Fruit fly (Drosophila melanogaster) whole organism, prepupa: ENCODE data around the gene CG5126.

ENCODE experiments used
- CG10631 ChIP-seq: fragments of 200-800 bp; sonication (Bioruptor generic); optimal IDR thresholded peaks from 2 replicates; lab custom pipeline; 2016; ENCODE audit warnings: missing biosample characterization, missing genetic modification characterization
- CG11762 ChIP-seq: fragments of 200-800 bp; sonication (Bioruptor generic); optimal IDR thresholded peaks from 3 replicates; lab custom pipeline; 2016; ENCODE audit warnings: missing biosample characterization, missing genetic modification characterization; ENCODE audit not compliant: insufficient read depth
- CG11902 ChIP-seq: fragments of 200-800 bp; sonication (Bioruptor generic); optimal IDR thresholded peaks from 3 replicates; lab custom pipeline; 2016; ENCODE audit warnings: missing biosample characterization, missing genetic modification characterization
- CG1621 ChIP-seq: fragments of 200-800 bp; sonication (Bioruptor generic); optimal IDR thresholded peaks from 3 replicates; lab custom pipeline; 2018; ENCODE audit warnings: missing biosample characterization, mild to moderate bottlenecking, missing genetic modification characterization
- CG16779 ChIP-seq: fragments of 200-800 bp; sonication (Bioruptor generic); optimal IDR thresholded peaks from 3 replicates; lab custom pipeline; 2017; ENCODE audit warnings: missing biosample characterization, mild to moderate bottlenecking, missing genetic modification characterization
- CG3032 ChIP-seq: fragments of 200-800 bp; optimal IDR thresholded peaks from 2 replicates; lab custom pipeline; 2019; ENCODE audit warnings: missing biosample characterization, mild to moderate bottlenecking, missing genetic modification characterization, moderate library complexity
- CG32006 ChIP-seq: fragments of 200-800 bp; sonication (Bioruptor generic); optimal IDR thresholded peaks from 3 replicates; lab custom pipeline; 2017; ENCODE audit warnings: missing biosample characterization, mild to moderate bottlenecking, missing genetic modification characterization
- CG34406 ChIP-seq: fragments of 200-800 bp; sonication (Bioruptor generic); optimal IDR thresholded peaks from 3 replicates; lab custom pipeline; 2016; ENCODE audit warnings: missing biosample characterization, missing genetic modification characterization
- CG6276 ChIP-seq: fragments of 200-800 bp; sonication (Bioruptor generic); optimal IDR thresholded peaks from 2 replicates; lab custom pipeline; 2017; ENCODE audit warnings: missing biosample characterization, mild to moderate bottlenecking, missing genetic modification characterization
- CG6792 ChIP-seq: fragments of 200-800 bp; sonication (Bioruptor generic); optimal IDR thresholded peaks from 3 replicates; lab custom pipeline; 2016; ENCODE audit warnings: missing biosample characterization, missing genetic modification characterization
- CG8119 ChIP-seq: fragments of 200-800 bp; sonication (Bioruptor generic); IDR thresholded peaks from 3 replicates; pipeline ENCODE4 v1.3.6; 2022; ENCODE audit warnings: missing biosample characterization, missing genetic modification characterization
- CG8319 ChIP-seq: fragments of 200-800 bp; sonication (Bioruptor generic); optimal IDR thresholded peaks from 3 replicates; lab custom pipeline; 2016; ENCODE audit warnings: missing biosample characterization, missing genetic modification characterization
- CG8632 ChIP-seq: fragments of 200-800 bp; sonication (Bioruptor generic); optimal IDR thresholded peaks from 3 replicates; lab custom pipeline; 2016; ENCODE audit warnings: missing biosample characterization, missing genetic modification characterization
- Eip75B ChIP-seq: fragments of 200-800 bp; sonication (Bioruptor generic); optimal IDR thresholded peaks from 3 replicates; lab custom pipeline; 2016; ENCODE audit warnings: missing biosample characterization, missing genetic modification characterization
- Eip78C ChIP-seq: fragments of 200-800 bp; sonication (Bioruptor generic); peaks from one replicate; lab custom pipeline; 2016; ENCODE audit warnings: missing biosample characterization, missing genetic modification characterization
- Ets96B ChIP-seq: fragments of 200-800 bp; optimal IDR thresholded peaks from 2 replicates; lab custom pipeline; 2019; ENCODE audit warnings: missing biosample characterization, mild to moderate bottlenecking, missing genetic modification characterization, moderate library complexity
- Gug ChIP-seq: fragments of 200-800 bp; sonication (Bioruptor generic); IDR thresholded peaks from 2 replicates; pipeline ENCODE4 v1.3.6; 2022; ENCODE audit warnings: missing biosample characterization, missing genetic modification characterization
- Hr38 ChIP-seq: sonication (Bioruptor generic); optimal IDR thresholded peaks from 2 replicates; lab custom pipeline; 2016; ENCODE audit warnings: missing biosample characterization, missing genetic modification characterization
- Hr39 ChIP-seq: fragments of 200-800 bp; sonication (Bioruptor generic); optimal IDR thresholded peaks from 2 replicates; lab custom pipeline; 2016; ENCODE audit warnings: missing biosample characterization, missing genetic modification characterization
- Hr4 ChIP-seq: fragments of 200-800 bp; sonication (Bioruptor generic); optimal IDR thresholded peaks from 3 replicates; lab custom pipeline; 2016; ENCODE audit warnings: missing biosample characterization, missing genetic modification characterization
- OdsH ChIP-seq: fragments of 200-800 bp; sonication (Bioruptor generic); optimal IDR thresholded peaks from 3 replicates; lab custom pipeline; 2016; ENCODE audit warnings: missing biosample characterization, missing genetic modification characterization
- Sox102F ChIP-seq: fragments of 200-800 bp; sonication (Bioruptor generic); optimal IDR thresholded peaks from 2 replicates; lab custom pipeline; 2016; ENCODE audit warnings: missing biosample characterization, mild to moderate bottlenecking, missing genetic modification characterization
- achi ChIP-seq: fragments of 200-800 bp; sonication (Bioruptor generic); optimal IDR thresholded peaks from 3 replicates; lab custom pipeline; 2016; ENCODE audit warnings: missing biosample characterization, missing genetic modification characterization
- acj6 ChIP-seq: fragments of 200-800 bp; sonication (Bioruptor generic); optimal IDR thresholded peaks from 3 replicates; lab custom pipeline; 2016; ENCODE audit warnings: missing biosample characterization, missing genetic modification characterization
- dac ChIP-seq: fragments of 200-800 bp; sonication (Bioruptor generic); optimal IDR thresholded peaks from 2 replicates; lab custom pipeline; 2017; ENCODE audit warnings: missing biosample characterization, mild to moderate bottlenecking, missing genetic modification characterization
- eg ChIP-seq: fragments of 200-800 bp; sonication (Bioruptor generic); IDR thresholded peaks from 3 replicates; pipeline ENCODE4 v1.3.6; 2022; ENCODE audit warnings: missing biosample characterization, missing genetic modification characterization
- pdm3 ChIP-seq: fragments of 200-800 bp; sonication (Bioruptor generic); optimal IDR thresholded peaks from 3 replicates; lab custom pipeline; 2016; ENCODE audit warnings: missing biosample characterization, missing genetic modification characterization
- spab ChIP-seq: fragments of 200-800 bp; sonication (Bioruptor generic); optimal IDR thresholded peaks from 2 replicates; lab custom pipeline; 2017; ENCODE audit warnings: missing biosample characterization, mild to moderate bottlenecking, missing genetic modification characterization, missing genetic modification reagents

The CG5126 gene

dm6 chr2L:1135495-1135894 lies 48.3 kb downstream of the CG5126 start:
- TF ChIP-seq CG8319 = no peak
- TF ChIP-seq dac (GFP tag; lab: Kevin White, UChicago) = no peak
- TF ChIP-seq acj6 (GFP tag; lab: Kevin White, UChicago) = peak; percentile 31
- TF ChIP-seq CG34406 (GFP tag; lab: Kevin White, UChicago) = no peak
- TF ChIP-seq spab (GFP tag; lab: Kevin White, UChicago) = no peak
- TF ChIP-seq Eip78C (GFP tag; lab: Kevin White, UChicago) = peak; percentile 51
- TF ChIP-seq CG10631 (GFP tag; lab: Kevin White, UChicago) = peak; percentile 37
- TF ChIP-seq OdsH (GFP tag; lab: Kevin White, UChicago) = peak; percentile 28
- no peak for TF ChIP-seq Sox102F (GFP tag; lab: Kevin White, UChicago)
- TF ChIP-seq eg = 0 out of 3 replicates have a peak, but pooled peaks have one; percentile 30
- no peak for TF ChIP-seq CG6792 (GFP tag; lab: Kevin White, UChicago)
- TF ChIP-seq CG8119 (GFP tag; lab: Robert Waterston, UW) = peak; percentile 43; the same call in 1 of the 3 replicates
- TF ChIP-seq CG11902 (GFP tag; lab: Kevin White, UChicago) = no peak
- TF ChIP-seq CG11762 = no peak
- TF ChIP-seq Ets96B (tag; lab: Kevin White, UChicago) = peak; percentile 28
- TF ChIP-seq Hr4 (GFP tag; lab: Kevin White, UChicago) = no peak
- no peak for TF ChIP-seq CG3032
- TF ChIP-seq CG6276 (GFP tag; lab: Kevin White, UChicago) = peak; percentile 34
- no peak for TF ChIP-seq pdm3 (GFP tag; lab: Kevin White, UChicago)
- no peak for TF ChIP-seq Gug (GFP tag; lab: Robert Waterston, UW)
- TF ChIP-seq CG8632 = peak; percentile 26
- TF ChIP-seq achi (GFP tag; lab: Kevin White, UChicago) = peak; percentile 25
- TF ChIP-seq CG32006 = peak; percentile 57
- no peak for TF ChIP-seq Hr38 (GFP tag; lab: Kevin White, UChicago)
- TF ChIP-seq Eip75B (GFP tag; lab: Kevin White, UChicago) = no peak
- TF ChIP-seq, all 60 proteins: peak for 11

- TF ChIP-seq OdsH (GFP tag; lab: Kevin White, UChicago) (no peak), CG1621 (tag; lab: Kevin White, UChicago) (no peak), CG3032 (no peak), Hr39 (GFP tag; lab: Kevin White, UChicago) (no peak), CG16779 (tag; lab: Kevin White, UChicago) (peak; percentile 2)
These were observed 49.6 kb downstream of the CG5126 start, which contains the start of the genes Iris and CG4577 for dm6 chr2L:1134011-1134743. Gene Iris, minus strand, starts transcription at chr2L:1134098. Gene CG4577, plus strand, starts transcription at chr2L:1134693.
